Worm (Caenorhabditis elegans) whole organism, L3 larva: ENCODE results near the gene dpf-2.

Experiments used
- R02D3.7 ChIP-seq: fragments of 150-350 bp; optimal IDR thresholded peaks from 2 replicates; lab custom pipeline; 2014; ENCODE audit warnings: missing biosample characterization, missing genetic modification characterization
- ZK546.5 ChIP-seq: sonication (generic microtip); optimal IDR thresholded peaks from 2 replicates; lab custom pipeline; 2017; ENCODE audit warnings: missing biosample characterization, missing genetic modification characterization
- aly-2 ChIP-seq: fragments of 150-350 bp; optimal IDR thresholded peaks from 2 replicates; lab custom pipeline; 2014; ENCODE audit warnings: missing biosample characterization, missing genetic modification characterization
- ama-1 ChIP-seq: fragments of 150-350 bp; optimal IDR thresholded peaks from 2 replicates; lab custom pipeline; 2018
- ceh-16 ChIP-seq: sonication (generic microtip); optimal IDR thresholded peaks from 2 replicates; lab custom pipeline; 2017; ENCODE audit warnings: missing biosample characterization, missing genetic modification characterization
- ceh-28 ChIP-seq: fragments of 150-350 bp; optimal IDR thresholded peaks from 2 replicates; lab custom pipeline; 2014; ENCODE audit warnings: missing biosample characterization, missing genetic modification reagents, missing genetic modification characterization
- ceh-82 ChIP-seq: fragments of 150-350 bp; optimal IDR thresholded peaks from 2 replicates; lab custom pipeline; 2014; ENCODE audit warnings: missing biosample characterization, missing genetic modification characterization
- ceh-9 ChIP-seq: sonication (generic microtip); optimal IDR thresholded peaks from 2 replicates; lab custom pipeline; 2018; ENCODE audit warnings: missing biosample characterization, missing genetic modification characterization
- daf-12 ChIP-seq: fragments of 150-350 bp; optimal IDR thresholded peaks from 2 replicates; lab custom pipeline; 2014; ENCODE audit warnings: missing biosample characterization, missing genetic modification reagents, missing genetic modification characterization
- egl-27 ChIP-seq: sonication (generic microtip); optimal IDR thresholded peaks from 4 replicates; lab custom pipeline; 2017; ENCODE audit warnings: missing biosample characterization, missing genetic modification reagents, missing genetic modification characterization
- egl-5 ChIP-seq: fragments of 150-350 bp; optimal IDR thresholded peaks from 2 replicates; lab custom pipeline; 2017; ENCODE audit warnings: missing biosample characterization, missing genetic modification reagents, missing genetic modification characterization, inconsistent platforms
- elt-1 ChIP-seq: fragments of 150-350 bp; optimal IDR thresholded peaks from 2 replicates; lab custom pipeline; 2014; ENCODE audit warnings: missing biosample characterization, missing genetic modification characterization
- elt-2 ChIP-seq: sonication (generic microtip); optimal IDR thresholded peaks from 2 replicates; lab custom pipeline; 2016; ENCODE audit warnings: missing genetic modification reagents, mild to moderate bottlenecking, missing genetic modification characterization, missing compliant biosample characterization
- elt-3 ChIP-seq, 3 experiments: fragments of 150-350 bp in 1 of 3; sonication (generic microtip) in 2 of 3; optimal IDR thresholded peaks; 2 replicates in 2 of 3; 4 replicates in 1 of 3; lab custom pipeline; 2014 to 2017; ENCODE audit warnings: missing biosample characterization in 3 of 3, missing genetic modification characterization in 3 of 3
- eor-1 ChIP-seq, 2 experiments: fragments of 150-350 bp; optimal IDR thresholded peaks; 2 replicates each; lab custom pipeline; 2014 to 2018; ENCODE audit warnings: missing biosample characterization in 2 of 2, missing genetic modification characterization in 2 of 2
- fkh-10 ChIP-seq: sonication (generic microtip); optimal IDR thresholded peaks from 2 replicates; lab custom pipeline; 2017; ENCODE audit warnings: missing biosample characterization, missing genetic modification reagents, missing genetic modification characterization
- fkh-2 ChIP-seq: fragments of 150-350 bp; optimal IDR thresholded peaks from 2 replicates; lab custom pipeline; 2014; ENCODE audit warnings: missing biosample characterization, missing genetic modification reagents, missing genetic modification characterization
- fos-1 ChIP-seq: fragments of 150-350 bp; optimal IDR thresholded peaks from 2 replicates; lab custom pipeline; 2014; ENCODE audit warnings: missing biosample characterization, missing genetic modification characterization
- hmg-11 ChIP-seq: sonication (generic microtip); optimal IDR thresholded peaks from 2 replicates; lab custom pipeline; 2016; ENCODE audit warnings: missing genetic modification characterization, missing compliant biosample characterization
- jun-1 ChIP-seq: fragments of 150-350 bp; optimal IDR thresholded peaks from 2 replicates; lab custom pipeline; 2014; ENCODE audit warnings: missing biosample characterization, missing genetic modification reagents, missing genetic modification characterization
- lin-15B ChIP-seq: fragments of 150-350 bp; optimal IDR thresholded peaks from 2 replicates; lab custom pipeline; 2014; ENCODE audit warnings: missing biosample characterization, missing genetic modification characterization
- lin-39 ChIP-seq: fragments of 150-350 bp; optimal IDR thresholded peaks from 2 replicates; lab custom pipeline; 2018; ENCODE audit warnings: missing biosample characterization, missing genetic modification reagents, missing genetic modification characterization
- lsy-12 ChIP-seq: sonication (generic microtip); optimal IDR thresholded peaks from 2 replicates; lab custom pipeline; 2016; ENCODE audit warnings: mild to moderate bottlenecking, missing genetic modification characterization, missing compliant biosample characterization
- mdl-1 ChIP-seq: fragments of 150-350 bp; optimal IDR thresholded peaks from 2 replicates; lab custom pipeline; 2014; ENCODE audit warnings: missing biosample characterization, missing genetic modification characterization
- mml-1 ChIP-seq: fragments of 150-350 bp; sonication (generic microtip); optimal IDR thresholded peaks from 3 replicates; lab custom pipeline; 2014; ENCODE audit warnings: missing biosample characterization, missing genetic modification characterization
- nfya-1 ChIP-seq: sonication (generic microtip); optimal IDR thresholded peaks from 2 replicates; lab custom pipeline; 2017; ENCODE audit warnings: missing genetic modification characterization, mild to moderate bottlenecking, missing compliant biosample characterization, antibody characterized with exemption, moderate library complexity; ENCODE audit not compliant: insufficient read depth
- nhr-11 ChIP-seq: fragments of 150-350 bp; optimal IDR thresholded peaks from 2 replicates; lab custom pipeline; 2014; ENCODE audit warnings: missing biosample characterization, missing genetic modification characterization
- nhr-12 ChIP-seq: fragments of 150-350 bp; optimal IDR thresholded peaks from 2 replicates; lab custom pipeline; 2014; ENCODE audit warnings: missing biosample characterization, missing genetic modification characterization
- nhr-23 ChIP-seq: fragments of 150-350 bp; optimal IDR thresholded peaks from 2 replicates; lab custom pipeline; 2014; ENCODE audit warnings: missing biosample characterization, missing genetic modification reagents, missing genetic modification characterization
- nhr-237 ChIP-seq: fragments of 150-350 bp; optimal IDR thresholded peaks from 2 replicates; lab custom pipeline; 2014; ENCODE audit warnings: missing biosample characterization, missing genetic modification characterization
- nhr-25 ChIP-seq: sonication (generic microtip); optimal IDR thresholded peaks from 2 replicates; lab custom pipeline; 2017; ENCODE audit warnings: missing biosample characterization, missing genetic modification characterization
- nhr-28 ChIP-seq: fragments of 150-350 bp; optimal IDR thresholded peaks from 2 replicates; lab custom pipeline; 2014; ENCODE audit warnings: missing biosample characterization, missing genetic modification characterization
- nhr-43 ChIP-seq: sonication (generic microtip); optimal IDR thresholded peaks from 2 replicates; lab custom pipeline; 2016; ENCODE audit warnings: mild to moderate bottlenecking, missing genetic modification characterization, missing compliant biosample characterization; ENCODE audit not compliant: poor library complexity, severe bottlenecking
- nhr-67 ChIP-seq: fragments of 150-350 bp; optimal IDR thresholded peaks from 2 replicates; lab custom pipeline; 2014; ENCODE audit warnings: missing biosample characterization, missing genetic modification characterization
- nhr-76 ChIP-seq: fragments of 150-350 bp; sonication (generic microtip); optimal IDR thresholded peaks from 5 replicates; lab custom pipeline; 2014; ENCODE audit warnings: missing biosample characterization, missing genetic modification characterization
- nhr-77 ChIP-seq: fragments of 150-350 bp; optimal IDR thresholded peaks from 2 replicates; lab custom pipeline; 2014; ENCODE audit warnings: missing biosample characterization, missing genetic modification characterization
- pha-4 ChIP-seq: fragments of 150-350 bp; optimal IDR thresholded peaks from 2 replicates; lab custom pipeline; 2014; ENCODE audit warnings: missing biosample characterization, missing genetic modification reagents, missing genetic modification characterization
- pqm-1 ChIP-seq: fragments of 150-350 bp; optimal IDR thresholded peaks from 2 replicates; lab custom pipeline; 2017; ENCODE audit warnings: missing biosample characterization, missing genetic modification characterization, inconsistent platforms
- sea-2 ChIP-seq: fragments of 150-350 bp; sonication (generic microtip); optimal IDR thresholded peaks from 4 replicates; lab custom pipeline; 2014; ENCODE audit warnings: missing biosample characterization, missing genetic modification reagents, missing genetic modification characterization
- skn-1 ChIP-seq: fragments of 150-350 bp; optimal IDR thresholded peaks from 2 replicates; lab custom pipeline; 2014; ENCODE audit warnings: missing biosample characterization, missing genetic modification characterization
- snpc-4 ChIP-seq: fragments of 150-350 bp; optimal IDR thresholded peaks from 2 replicates; lab custom pipeline; 2014; ENCODE audit warnings: missing biosample characterization, missing genetic modification characterization
- tbx-2 ChIP-seq: sonication (generic microtip); optimal IDR thresholded peaks from 2 replicates; lab custom pipeline; 2016; ENCODE audit warnings: mild to moderate bottlenecking, missing genetic modification characterization, missing compliant biosample characterization
- unc-39 ChIP-seq: sonication (generic microtip); optimal IDR thresholded peaks from 4 replicates; lab custom pipeline; 2017; ENCODE audit warnings: missing biosample characterization, missing genetic modification characterization
- unc-62 ChIP-seq: fragments of 150-350 bp; sonication (generic microtip); optimal IDR thresholded peaks from 4 replicates; lab custom pipeline; 2014; ENCODE audit warnings: missing biosample characterization, missing genetic modification reagents, missing genetic modification characterization
- zag-1 ChIP-seq: fragments of 150-350 bp; optimal IDR thresholded peaks from 2 replicates; lab custom pipeline; 2014; ENCODE audit warnings: missing biosample characterization, missing genetic modification characterization
- ztf-11 ChIP-seq: fragments of 150-350 bp; optimal IDR thresholded peaks from 2 replicates; lab custom pipeline; 2014; ENCODE audit warnings: missing biosample characterization, missing genetic modification characterization
- ztf-4 ChIP-seq: fragments of 150-350 bp; optimal IDR thresholded peaks from 2 replicates; lab custom pipeline; 2014; ENCODE audit warnings: missing biosample characterization, missing genetic modification characterization

The dpf-2 gene

ce11 chrX:14818464-14819259 is 13.0 kb upstream of the dpf-2 start, which contains the start of gene epn-1:
Gene epn-1 (minus strand): TSS chrX:14818514.
- TF ChIP-seq mdl-1 (tag; lab: Kevin White, UChicago): peak; percentile 99
- peak; percentile 77 for TF ChIP-seq ztf-4 (tag; lab: Kevin White, UChicago)
- TF ChIP-seq lin-15B (tag; lab: Kevin White, UChicago): peak; percentile 81
- TF ChIP-seq nhr-12 (tag; lab: Kevin White, UChicago): no peak
- TF ChIP-seq unc-62: peak; percentile 96
- peak; percentile 82 for TF ChIP-seq ceh-82 (tag; lab: Kevin White, UChicago)
- peak; percentile 84 for TF ChIP-seq daf-12 (tag; lab: Kevin White, UChicago)
- peak; percentile 91 for TF ChIP-seq egl-5 (tag; lab: Kevin White, UChicago)
- peak; percentile 91 for TF ChIP-seq nhr-23 (tag; lab: Kevin White, UChicago)
- TF ChIP-seq jun-1: peak; percentile 99
- peak; percentile 94 for TF ChIP-seq lsy-12 (tag; lab: Kevin White, UChicago)
- TF ChIP-seq mml-1: peak; percentile 73
- TF ChIP-seq fos-1: peak; percentile 76
- TF ChIP-seq R02D3.7 (tag; lab: Kevin White, UChicago): peak; percentile 82
- no peak for TF ChIP-seq ama-1 (lab: Kevin White, UChicago)
- peak; percentile 82 for TF ChIP-seq elt-1
- peak; percentile 82 for TF ChIP-seq zag-1
- peak; percentile 94 for TF ChIP-seq tbx-2 (tag; lab: Kevin White, UChicago)
- peak in 2 of 3 experiments; percentile 66 to 73 for TF ChIP-seq elt-3 (tag; optimal IDR thresholded peaks at IDR 0.05; lab: Kevin White, UChicago)
- peak; percentile 64 for TF ChIP-seq skn-1 (tag; lab: Kevin White, UChicago)
- peak; percentile 94 for TF ChIP-seq nfya-1 (tag; lab: Kevin White, UChicago)
- peak; percentile 70 for TF ChIP-seq sea-2
- peak; percentile 93 for TF ChIP-seq pha-4 (tag; lab: Kevin White, UChicago)
- TF ChIP-seq nhr-237: peak; percentile 46
- TF ChIP-seq nhr-28: no peak
- peak; percentile 99 for TF ChIP-seq nhr-25 (tag; lab: Kevin White, UChicago)
- peak; percentile 81 for TF ChIP-seq nhr-77 (tag; lab: Kevin White, UChicago)
- no peak for TF ChIP-seq unc-39 (tag; lab: Kevin White, UChicago)
- TF ChIP-seq elt-2 (tag; lab: Kevin White, UChicago): peak; percentile 97
- peak; percentile 97 for TF ChIP-seq lin-39 (tag; lab: Kevin White, UChicago)
- TF ChIP-seq fkh-10: peak; percentile 90
- TF ChIP-seq eor-1 (tag; optimal IDR thresholded peaks at IDR 0.05; lab: Kevin White, UChicago): peak in 1 of 2 experiments; percentile 40
- no peak for TF ChIP-seq ceh-16 (tag; lab: Kevin White, UChicago)
- TF ChIP-seq snpc-4 (tag; lab: Kevin White, UChicago): peak; percentile 69
- TF ChIP-seq ceh-9 (tag; lab: Kevin White, UChicago): no peak
- no peak for TF ChIP-seq ztf-11 (tag; lab: Kevin White, UChicago)
- peak; percentile 89 for TF ChIP-seq pqm-1
- peak; percentile 49 for TF ChIP-seq fkh-2 (tag; lab: Kevin White, UChicago)
- peak; percentile 92 for TF ChIP-seq egl-27 (tag; lab: Kevin White, UChicago)
- peak; percentile 90 for TF ChIP-seq ceh-28
- peak; percentile 63 for TF ChIP-seq nhr-76
- TF ChIP-seq hmg-11 (tag; lab: Kevin White, UChicago): peak; percentile 95
- peak; percentile 91 for TF ChIP-seq nhr-43 (tag; lab: Kevin White, UChicago)
- no peak for TF ChIP-seq aly-2
- TF ChIP-seq nhr-67 (tag; lab: Kevin White, UChicago): no peak
- no peak for TF ChIP-seq ZK546.5 (tag; lab: Kevin White, UChicago)
- TF ChIP-seq nhr-11 (tag; lab: Kevin White, UChicago): peak; percentile 94
